Worm (Caenorhabditis elegans) whole organism, L1 larva: ENCODE measurements around the gene C27H5.12.

Experiments used
- C04F5.9 ChIP-seq: sonication (generic microtip); optimal IDR thresholded peaks from 2 replicates; lab custom pipeline; 2016; ENCODE audit warnings: missing genetic modification characterization, missing compliant biosample characterization
- C16A3.4 ChIP-seq: fragments of 150-350 bp; optimal IDR thresholded peaks from 2 replicates; lab custom pipeline; 2014; ENCODE audit warnings: missing biosample characterization, missing genetic modification characterization
- F16B12.6 ChIP-seq: fragments of 150-350 bp; optimal IDR thresholded peaks from 2 replicates; lab custom pipeline; 2014; ENCODE audit warnings: missing biosample characterization, missing genetic modification characterization
- aha-1 ChIP-seq: fragments of 150-350 bp; optimal IDR thresholded peaks from 2 replicates; lab custom pipeline; 2014; ENCODE audit warnings: missing biosample characterization, missing genetic modification characterization
- alr-1 ChIP-seq: fragments of 200-800 bp; sonication (Bioruptor generic); optimal IDR thresholded peaks from 2 replicates; lab custom pipeline; 2018; ENCODE audit warnings: borderline replicate concordance, mild to moderate bottlenecking, missing genetic modification characterization, missing compliant biosample characterization
- ceh-8 ChIP-seq: fragments of 200-800 bp; sonication (Bioruptor generic); optimal IDR thresholded peaks from 2 replicates; lab custom pipeline; 2018; ENCODE audit warnings: mild to moderate bottlenecking, missing genetic modification characterization, moderate library complexity, missing compliant biosample characterization
- ceh-88 ChIP-seq: fragments of 200-800 bp; sonication (Bioruptor generic); IDR thresholded peaks from 2 replicates; pipeline ENCODE4 v1.3.6; 2022; ENCODE audit warnings: missing genetic modification characterization, missing compliant biosample characterization
- ceh-90 ChIP-seq: sonication (generic microtip); optimal IDR thresholded peaks from 2 replicates; lab custom pipeline; 2016; ENCODE audit warnings: missing genetic modification characterization, missing compliant biosample characterization
- dsc-1 ChIP-seq: sonication (generic microtip); optimal IDR thresholded peaks from 2 replicates; lab custom pipeline; 2016; ENCODE audit warnings: mild to moderate bottlenecking, missing genetic modification characterization, missing compliant biosample characterization
- efl-3 ChIP-seq: fragments of 200-800 bp; sonication (Bioruptor generic); optimal IDR thresholded peaks from 2 replicates; lab custom pipeline; 2018; ENCODE audit warnings: mild to moderate bottlenecking, missing genetic modification characterization, missing compliant biosample characterization
- elt-2 ChIP-seq: sonication (generic microtip); optimal IDR thresholded peaks from 2 replicates; lab custom pipeline; 2016; ENCODE audit warnings: missing genetic modification characterization, mild to moderate bottlenecking, inconsistent platforms, missing compliant biosample characterization, missing genetic modification reagents
- elt-3 ChIP-seq, 6 experiments: fragments of 150-350 bp in 1 of 6; sonication (generic microtip); optimal IDR thresholded peaks; 2 replicates each; lab custom pipeline; 2017 to 2018; ENCODE audit warnings: missing biosample characterization in 6 of 6, missing genetic modification characterization in 6 of 6, inconsistent platforms in 1 of 6
- fkh-10 ChIP-seq: sonication (generic microtip); optimal IDR thresholded peaks from 2 replicates; lab custom pipeline; 2017; ENCODE audit warnings: missing biosample characterization, missing genetic modification reagents, missing genetic modification characterization
- fkh-4 ChIP-seq: sonication (generic microtip); optimal IDR thresholded peaks from 2 replicates; lab custom pipeline; 2016; ENCODE audit warnings: missing compliant biosample characterization, missing genetic modification characterization, borderline replicate concordance
- grh-1 ChIP-seq: fragments of 200-800 bp; sonication (Bioruptor generic); IDR thresholded peaks from 2 replicates; pipeline ENCODE4 v1.3.6; 2022; ENCODE audit warnings: missing genetic modification reagents, missing genetic modification characterization, missing compliant biosample characterization
- hlh-17 ChIP-seq: fragments of 200-800 bp; sonication (Bioruptor generic); optimal IDR thresholded peaks from 2 replicates; lab custom pipeline; 2018; ENCODE audit warnings: missing genetic modification characterization, mild to moderate bottlenecking, missing compliant biosample characterization, moderate library complexity, borderline replicate concordance
- irx-1 ChIP-seq: sonication (generic microtip); optimal IDR thresholded peaks from 2 replicates; lab custom pipeline; 2016; ENCODE audit warnings: missing genetic modification characterization, missing compliant biosample characterization
- isw-1 ChIP-seq: fragments of 200-800 bp; sonication (Bioruptor generic); IDR thresholded peaks from 2 replicates; pipeline ENCODE4 v1.3.6; 2022; ENCODE audit warnings: missing genetic modification characterization, missing compliant biosample characterization
- lin-13 ChIP-seq: fragments of 150-350 bp; optimal IDR thresholded peaks from 2 replicates; lab custom pipeline; 2014; ENCODE audit warnings: missing biosample characterization, missing genetic modification reagents, missing genetic modification characterization
- lin-15B ChIP-seq: fragments of 150-350 bp; sonication (generic microtip); optimal IDR thresholded peaks from 3 replicates; lab custom pipeline; 2014; ENCODE audit warnings: missing biosample characterization, missing genetic modification characterization
- lin-35 ChIP-seq, 2 experiments: fragments of 150-350 bp; optimal IDR thresholded peaks; 2 replicates each; lab custom pipeline; 2014; ENCODE audit warnings: missing biosample characterization in 2 of 2, missing genetic modification characterization in 2 of 2, missing genetic modification reagents in 2 of 2
- mab-9 ChIP-seq: fragments of 200-800 bp; sonication (Bioruptor generic); IDR thresholded peaks from 2 replicates; pipeline ENCODE4 v1.3.6; 2022; ENCODE audit warnings: missing genetic modification reagents, missing genetic modification characterization, missing compliant biosample characterization
- mdl-1 ChIP-seq, 2 experiments: fragments of 150-350 bp; optimal IDR thresholded peaks; 2 replicates each; lab custom pipeline; 2014 to 2017; ENCODE audit warnings: missing biosample characterization in 2 of 2, missing genetic modification characterization in 2 of 2, inconsistent platforms in 1 of 2
- mef-2 ChIP-seq: fragments of 150-350 bp; optimal IDR thresholded peaks from 2 replicates; lab custom pipeline; 2014; ENCODE audit warnings: missing biosample characterization, missing genetic modification characterization
- mep-1 ChIP-seq: fragments of 150-350 bp; optimal IDR thresholded peaks from 2 replicates; lab custom pipeline; 2014; ENCODE audit warnings: missing biosample characterization, missing genetic modification characterization
- nhr-11 ChIP-seq: fragments of 150-350 bp; optimal IDR thresholded peaks from 2 replicates; lab custom pipeline; 2014; ENCODE audit warnings: missing biosample characterization, missing genetic modification characterization
- nhr-12 ChIP-seq: sonication (generic microtip); optimal IDR thresholded peaks from 2 replicates; lab custom pipeline; 2017; ENCODE audit warnings: missing biosample characterization, missing genetic modification characterization
- nhr-237 ChIP-seq: fragments of 150-350 bp; optimal IDR thresholded peaks from 2 replicates; lab custom pipeline; 2014; ENCODE audit warnings: missing biosample characterization, missing genetic modification characterization
- nhr-28 ChIP-seq: fragments of 150-350 bp; optimal IDR thresholded peaks from 2 replicates; lab custom pipeline; 2014; ENCODE audit warnings: missing biosample characterization, missing genetic modification characterization
- nhr-76 ChIP-seq: sonication (generic microtip); optimal IDR thresholded peaks from 2 replicates; lab custom pipeline; 2017; ENCODE audit warnings: missing biosample characterization, missing genetic modification characterization
- nhr-90 ChIP-seq: sonication (generic microtip); optimal IDR thresholded peaks from 2 replicates; lab custom pipeline; 2016; ENCODE audit warnings: mild to moderate bottlenecking, missing genetic modification characterization, missing compliant biosample characterization; ENCODE audit not compliant: poor library complexity
- pag-3 ChIP-seq: sonication (generic microtip); optimal IDR thresholded peaks from 2 replicates; lab custom pipeline; 2017; ENCODE audit warnings: missing genetic modification characterization, mild to moderate bottlenecking, missing compliant biosample characterization, antibody characterized with exemption, borderline replicate concordance; ENCODE audit not compliant: insufficient read depth
- pax-3 ChIP-seq: fragments of 200-800 bp; sonication (Bioruptor generic); optimal IDR thresholded peaks from 2 replicates; lab custom pipeline; 2018; ENCODE audit warnings: mild to moderate bottlenecking, missing genetic modification characterization, moderate library complexity, missing compliant biosample characterization
- snpc-4 ChIP-seq: fragments of 150-350 bp; optimal IDR thresholded peaks from 2 replicates; lab custom pipeline; 2014; ENCODE audit warnings: missing biosample characterization, missing genetic modification characterization
- snu-23 ChIP-seq: sonication (generic microtip); optimal IDR thresholded peaks from 2 replicates; lab custom pipeline; 2016; ENCODE audit warnings: missing genetic modification characterization, missing compliant biosample characterization
- sox-4 ChIP-seq: sonication (generic microtip); optimal IDR thresholded peaks from 2 replicates; lab custom pipeline; 2016; ENCODE audit warnings: missing genetic modification characterization, missing compliant biosample characterization
- sup-37 ChIP-seq: fragments of 200-800 bp; sonication (Bioruptor generic); optimal IDR thresholded peaks from 2 replicates; lab custom pipeline; 2018; ENCODE audit warnings: mild to moderate bottlenecking, missing genetic modification characterization, missing compliant biosample characterization
- swsn-7 ChIP-seq: sonication (generic microtip); optimal IDR thresholded peaks from 2 replicates; lab custom pipeline; 2016; ENCODE audit warnings: missing genetic modification characterization, missing compliant biosample characterization
- tbx-2 ChIP-seq: sonication (generic microtip); optimal IDR thresholded peaks from 2 replicates; lab custom pipeline; 2016; ENCODE audit warnings: missing genetic modification characterization, missing compliant biosample characterization
- unc-30 ChIP-seq: sonication (generic microtip); optimal IDR thresholded peaks from 2 replicates; lab custom pipeline; 2017; ENCODE audit warnings: missing biosample characterization, missing genetic modification characterization
- unc-62 ChIP-seq: fragments of 150-350 bp; optimal IDR thresholded peaks from 2 replicates; lab custom pipeline; 2014; ENCODE audit warnings: missing biosample characterization, missing genetic modification reagents, missing genetic modification characterization
- unc-86 ChIP-seq: sonication (generic microtip); optimal IDR thresholded peaks from 2 replicates; lab custom pipeline; 2016; ENCODE audit warnings: missing genetic modification characterization, missing compliant biosample characterization
- unc-98 ChIP-seq: fragments of 200-800 bp; sonication (Bioruptor generic); IDR thresholded peaks from 2 replicates; pipeline ENCODE4 v1.3.6; 2022; ENCODE audit warnings: missing genetic modification characterization, missing compliant biosample characterization
- vab-15 ChIP-seq: sonication (generic microtip); optimal IDR thresholded peaks from 2 replicates; lab custom pipeline; 2017; ENCODE audit warnings: missing genotype, mild to moderate bottlenecking, missing genetic modification characterization, missing compliant biosample characterization
- xbp-1 ChIP-seq: sonication (generic microtip); optimal IDR thresholded peaks from 2 replicates; lab custom pipeline; 2016; ENCODE audit warnings: missing genetic modification characterization, missing compliant biosample characterization
- zip-4 ChIP-seq: fragments of 200-800 bp; sonication (Bioruptor generic); optimal IDR thresholded peaks from 2 replicates; lab custom pipeline; 2018; ENCODE audit warnings: mild to moderate bottlenecking, missing genetic modification characterization, moderate library complexity, missing compliant biosample characterization
- ztf-11 ChIP-seq, 2 experiments: sonication (generic microtip); optimal IDR thresholded peaks; 2 replicates each; lab custom pipeline; 2016 to 2017; ENCODE audit warnings: missing genetic modification characterization in 2 of 2, missing biosample characterization in 1 of 2, missing compliant biosample characterization in 1 of 2

Gene C27H5.12

ce11 chrII:7157415-7157814 lies 4.0 kb downstream of the C27H5.12 start (continued):
- TF ChIP-seq lin-13 (GFP tag; lab: Kevin White, UChicago) (no peak), efl-3 (GFP tag; lab: Kevin White, UChicago) (no peak), pax-3 (no peak), hlh-17 (no peak), lin-15B (tag; lab: Kevin White, UChicago) (no peak), unc-30 (no peak), C04F5.9 (tag; lab: Kevin White, UChicago) (no peak), dsc-1 (no peak), sox-4 (tag; lab: Kevin White, UChicago) (no peak), unc-86 (tag; lab: Kevin White, UChicago) (no peak), sup-37 (no peak), nhr-28 (tag; lab: Kevin White, UChicago) (no peak), nhr-76 (tag; lab: Kevin White, UChicago) (no peak), mef-2 (tag; lab: Kevin White, UChicago) (no peak), irx-1 (tag; lab: Kevin White, UChicago) (no peak), nhr-90 (tag; lab: Kevin White, UChicago) (peak; percentile 19), C16A3.4 (peak; percentile 4), zip-4 (GFP tag; lab: Kevin White, UChicago) (no peak), nhr-237 (tag; lab: Kevin White, UChicago) (no peak), snpc-4 (tag; lab: Kevin White, UChicago) (no peak), fkh-10 (GFP tag; lab: Kevin White, UChicago) (no peak), swsn-7 (no peak), snu-23 (GFP tag; lab: Kevin White, UChicago) (peak; percentile 20), elt-2 (tag; lab: Kevin White, UChicago) (peak; percentile 83), lin-35 (GFP tag; optimal IDR thresholded peaks at IDR 0.05; lab: Kevin White, UChicago) (peak in 1 of 2 experiments; percentile 50), unc-98 (GFP tag; lab: Robert Waterston, UW) (no peak), tbx-2 (tag; lab: Kevin White, UChicago) (no peak), vab-15 (tag; lab: Kevin White, UChicago) (no peak), nhr-11 (tag; lab: Kevin White, UChicago) (no peak), isw-1 (GFP tag; lab: Robert Waterston, UW) (no peak), elt-3 (tag; optimal IDR thresholded peaks at IDR 0.05; lab: Kevin White, UChicago) (peak in 2 of 6 experiments; percentile 18 to 59), mdl-1 (tag; optimal IDR thresholded peaks at IDR 0.05; lab: Kevin White, UChicago) (no peak), ceh-88 (GFP tag; lab: Robert Waterston, UW) (no peak), xbp-1 (tag; lab: Kevin White, UChicago) (no peak), unc-62 (GFP tag; lab: Kevin White, UChicago) (no peak), nhr-12 (no peak), mep-1 (no peak), ztf-11 (tag; optimal IDR thresholded peaks at IDR 0.05; lab: Kevin White, UChicago) (no peak), F16B12.6 (tag; lab: Kevin White, UChicago) (no peak), fkh-4 (tag; lab: Kevin White, UChicago) (no peak), pag-3 (tag; lab: Kevin White, UChicago) (no peak), grh-1 (GFP tag; lab: Robert Waterston, UW) (no peak), alr-1 (no peak), aha-1 (tag; lab: Kevin White, UChicago) (no peak), mab-9 (no peak), ceh-90 (no peak), ceh-8 (GFP tag; lab: Kevin White, UChicago) (no peak)
